Fruit fly (Drosophila melanogaster) whole organism, wandering third instar larva: ENCODE results near the gene Indy.

Source experiments
- Abd-B ChIP-seq: fragments of >200 bp; optimal IDR thresholded peaks from 2 replicates; lab custom pipeline; 2017; ENCODE audit warnings: missing biosample characterization, missing genetic modification characterization
- Mio ChIP-seq: sonication (Bioruptor generic); optimal IDR thresholded peaks from 2 replicates; lab custom pipeline; 2016; ENCODE audit warnings: missing biosample characterization, missing genetic modification characterization
- Vsx2 ChIP-seq: fragments of 200-300, 225-300 bp; sonication (Bioruptor generic); optimal IDR thresholded peaks from 2 replicates; lab custom pipeline; 2018; ENCODE audit warnings: missing biosample characterization, missing genetic modification characterization; ENCODE audit not compliant: partially characterized antibody
- brk ChIP-seq: fragments of 200-800 bp; sonication (Bioruptor generic); optimal IDR thresholded peaks from 2 replicates; lab custom pipeline; 2016; ENCODE audit warnings: missing biosample characterization, mild to moderate bottlenecking, missing genetic modification characterization
- dmrt93B ChIP-seq: fragments of 200-800 bp; sonication (Bioruptor generic); optimal IDR thresholded peaks from 2 replicates; lab custom pipeline; 2018; ENCODE audit warnings: missing biosample characterization, mild to moderate bottlenecking, missing genetic modification characterization
- sv ChIP-seq: fragments of 200-800 bp; sonication (Bioruptor generic); optimal IDR thresholded peaks from 3 replicates; lab custom pipeline; 2016; ENCODE audit warnings: missing biosample characterization, missing genetic modification characterization
- usp ChIP-seq: fragments of >200 bp; optimal IDR thresholded peaks from 2 replicates; lab custom pipeline; 2017; ENCODE audit warnings: missing biosample characterization, missing genetic modification characterization

dm6 chr3L:18790630-18791167 is 55.4 kb downstream of the Indy start:
- TF ChIP-seq Abd-B (no peak), Vsx2 (no peak), dmrt93B (peak; percentile 15), brk (GFP tag; lab: Kevin White, UChicago) (peak; percentile 31), sv (no peak), usp (GFP tag; lab: Kevin White, UChicago) (no peak), Mio (GFP tag; lab: Kevin White, UChicago) (no peak)
